Fruit fly (Drosophila melanogaster) whole organism, wandering third instar larva: ENCODE results near the gene CG32483.

Experiments used
- Abd-B ChIP-seq: fragments of >200 bp; optimal IDR thresholded peaks from 2 replicates; lab custom pipeline; 2017; ENCODE audit warnings: missing biosample characterization, missing genetic modification characterization
- CG32264 ChIP-seq: fragments of 200-800 bp; sonication (Bioruptor generic); optimal IDR thresholded peaks from 2 replicates; lab custom pipeline; 2016; ENCODE audit warnings: missing biosample characterization, missing genetic modification characterization
- CG9705 ChIP-seq: fragments of 200-800 bp; sonication (Bioruptor generic); optimal IDR thresholded peaks from 2 replicates; lab custom pipeline; 2018; ENCODE audit warnings: missing biosample characterization, mild to moderate bottlenecking, missing genetic modification characterization
- CrebA ChIP-seq: fragments of 200-800 bp; sonication (Bioruptor generic); optimal IDR thresholded peaks from 2 replicates; lab custom pipeline; 2016; ENCODE audit warnings: missing biosample characterization, mild to moderate bottlenecking, missing genetic modification characterization, borderline replicate concordance
- Dfd ChIP-seq: fragments of >200 bp; optimal IDR thresholded peaks from 2 replicates; lab custom pipeline; 2017; ENCODE audit warnings: missing biosample characterization, missing genetic modification characterization
- Dif ChIP-seq: fragments of 200-275, 200-300 bp; sonication (Bioruptor generic); optimal IDR thresholded peaks from 2 replicates; lab custom pipeline; 2018; ENCODE audit warnings: missing biosample characterization, missing genetic modification characterization; ENCODE audit not compliant: partially characterized antibody
- GATAd ChIP-seq: sonication (Bioruptor generic); optimal IDR thresholded peaks from 2 replicates; lab custom pipeline; 2016; ENCODE audit warnings: missing biosample characterization, missing genetic modification characterization
- HLH106 ChIP-seq: fragments of 200-800 bp; optimal IDR thresholded peaks from 3 replicates; lab custom pipeline; 2019; ENCODE audit warnings: missing biosample characterization, mild to moderate bottlenecking, missing genetic modification characterization, moderate library complexity
- Hnf4 ChIP-seq: fragments of 200-800 bp; sonication (Bioruptor generic); optimal IDR thresholded peaks from 2 replicates; lab custom pipeline; 2016; ENCODE audit warnings: missing biosample characterization, mild to moderate bottlenecking, missing genetic modification characterization
- Hr78 ChIP-seq: fragments of >200 bp; optimal IDR thresholded peaks from 2 replicates; lab custom pipeline; 2017; ENCODE audit warnings: missing biosample characterization, missing genetic modification characterization
- Hr83 ChIP-seq: fragments of 200-300 bp; sonication (Bioruptor generic); optimal IDR thresholded peaks from 2 replicates; lab custom pipeline; 2016; ENCODE audit warnings: missing biosample characterization, mild to moderate bottlenecking, missing genetic modification characterization, moderate library complexity; ENCODE audit not compliant: poor library complexity, severe bottlenecking
- Jra ChIP-seq: sonication (Bioruptor generic); optimal IDR thresholded peaks from 2 replicates; lab custom pipeline; 2016; ENCODE audit warnings: missing biosample characterization, missing genetic modification characterization
- Mio ChIP-seq: sonication (Bioruptor generic); optimal IDR thresholded peaks from 2 replicates; lab custom pipeline; 2016; ENCODE audit warnings: missing biosample characterization, missing genetic modification characterization
- Myc ChIP-seq: fragments of >200 bp; optimal IDR thresholded peaks from 2 replicates; lab custom pipeline; 2017
- N ChIP-seq: fragments of >200 bp; optimal IDR thresholded peaks from 2 replicates; lab custom pipeline; 2018; ENCODE audit warnings: missing biosample characterization, missing external identifiers, missing genetic modification characterization
- OdsH ChIP-seq: fragments of 200-800 bp; sonication (Bioruptor generic); optimal IDR thresholded peaks from 2 replicates; lab custom pipeline; 2016; ENCODE audit warnings: missing biosample characterization, mild to moderate bottlenecking, missing genetic modification characterization
- Rel ChIP-seq, 2 experiments: fragments of 200-800 bp; sonication (Bioruptor generic) in 1 of 2; optimal IDR thresholded peaks; 2 replicates in 1 of 2; 3 replicates in 1 of 2; lab custom pipeline; 2016 to 2019; ENCODE audit warnings: mild to moderate bottlenecking in 2 of 2, missing biosample characterization in 2 of 2, missing genetic modification characterization in 2 of 2, moderate library complexity in 1 of 2
- Sp1 ChIP-seq: fragments of 200-800 bp; sonication (Bioruptor generic); optimal IDR thresholded peaks from 3 replicates; lab custom pipeline; 2019; ENCODE audit warnings: missing biosample characterization, mild to moderate bottlenecking, missing genetic modification characterization, moderate library complexity
- Vsx2 ChIP-seq: fragments of 200-300, 225-300 bp; sonication (Bioruptor generic); optimal IDR thresholded peaks from 2 replicates; lab custom pipeline; 2018; ENCODE audit warnings: missing biosample characterization, missing genetic modification characterization; ENCODE audit not compliant: partially characterized antibody
- br ChIP-seq: fragments of 200-800 bp; sonication (Bioruptor generic); optimal IDR thresholded peaks from 2 replicates; lab custom pipeline; 2016; ENCODE audit warnings: missing biosample characterization, missing genetic modification characterization
- brk ChIP-seq: fragments of 200-800 bp; sonication (Bioruptor generic); optimal IDR thresholded peaks from 2 replicates; lab custom pipeline; 2016; ENCODE audit warnings: missing biosample characterization, mild to moderate bottlenecking, missing genetic modification characterization
- dl ChIP-seq, 2 experiments: fragments of 175-275, 200-275 bp in 1 of 2; fragments of 200-275 bp in 1 of 2; sonication (Bioruptor generic); optimal IDR thresholded peaks; lab custom pipeline; 2018; ENCODE audit warnings: mild to moderate bottlenecking in 2 of 2, missing biosample characterization in 2 of 2, missing genetic modification characterization in 2 of 2, moderate library complexity in 2 of 2; ENCODE audit not compliant: partially characterized antibody in 2 of 2, insufficient read depth in 1 of 2
- dmrt93B ChIP-seq: fragments of 200-800 bp; sonication (Bioruptor generic); optimal IDR thresholded peaks from 2 replicates; lab custom pipeline; 2018; ENCODE audit warnings: missing biosample characterization, mild to moderate bottlenecking, missing genetic modification characterization
- dsf ChIP-seq: sonication (Bioruptor generic); optimal IDR thresholded peaks from 2 replicates; lab custom pipeline; 2016; ENCODE audit warnings: missing biosample characterization, missing genetic modification characterization, borderline replicate concordance
- ey ChIP-seq: fragments of 200-800 bp; sonication (Bioruptor generic); optimal IDR thresholded peaks from 2 replicates; lab custom pipeline; 2016; ENCODE audit warnings: missing biosample characterization, missing genetic modification characterization
- foxo ChIP-seq, 2 experiments: fragments of 200-800 bp; sonication (Bioruptor generic); optimal IDR thresholded peaks; 2 replicates in 1 of 2; 3 replicates in 1 of 2; lab custom pipeline; 2016 to 2017; ENCODE audit warnings: missing biosample characterization in 2 of 2, missing genetic modification characterization in 2 of 2
- fru ChIP-seq: fragments of 200-800 bp; sonication (Bioruptor generic); optimal IDR thresholded peaks from 3 replicates; lab custom pipeline; 2016; ENCODE audit warnings: missing biosample characterization, mild to moderate bottlenecking, missing genetic modification characterization
- h ChIP-seq: fragments of 200-800 bp; sonication (Bioruptor generic); optimal IDR thresholded peaks from 3 replicates; lab custom pipeline; 2016; ENCODE audit warnings: missing biosample characterization, mild to moderate bottlenecking, missing genetic modification characterization
- jim ChIP-seq: fragments of 175-275, 200-325 bp; sonication (Bioruptor generic); optimal IDR thresholded peaks from 2 replicates; lab custom pipeline; 2016; ENCODE audit warnings: missing biosample characterization, mild to moderate bottlenecking, missing genetic modification characterization
- pan ChIP-seq: fragments of >200 bp; optimal IDR thresholded peaks from 2 replicates; lab custom pipeline; 2017
- psq ChIP-seq: fragments of 200-800 bp; sonication (Bioruptor generic); optimal IDR thresholded peaks from 3 replicates; lab custom pipeline; 2017; ENCODE audit warnings: missing biosample characterization, mild to moderate bottlenecking, missing genetic modification characterization, moderate library complexity
- rgr ChIP-seq: fragments of 200-800 bp; sonication (Bioruptor generic); optimal IDR thresholded peaks from 3 replicates; lab custom pipeline; 2016; ENCODE audit warnings: missing biosample characterization, mild to moderate bottlenecking, missing genetic modification characterization
- sage ChIP-seq: fragments of 200-800 bp; sonication (Bioruptor generic); optimal IDR thresholded peaks from 2 replicates; lab custom pipeline; 2016; ENCODE audit warnings: missing biosample characterization, mild to moderate bottlenecking, missing genetic modification characterization
- sv ChIP-seq: fragments of 200-800 bp; sonication (Bioruptor generic); optimal IDR thresholded peaks from 3 replicates; lab custom pipeline; 2016; ENCODE audit warnings: missing biosample characterization, missing genetic modification characterization
- tai ChIP-seq: sonication (Bioruptor generic); optimal IDR thresholded peaks from 2 replicates; lab custom pipeline; 2016; ENCODE audit warnings: missing biosample characterization, missing genetic modification characterization
- usp ChIP-seq: fragments of >200 bp; optimal IDR thresholded peaks from 2 replicates; lab custom pipeline; 2017; ENCODE audit warnings: missing biosample characterization, missing genetic modification characterization
- woc ChIP-seq: sonication (Bioruptor generic); optimal IDR thresholded peaks from 2 replicates; lab custom pipeline; 2016; ENCODE audit warnings: missing biosample characterization, mild to moderate bottlenecking, missing genetic modification characterization

The CG32483 gene

dm6 chr3L:726486-727180, 36.8 kb upstream of the CG32483 start:
- TF ChIP-seq Abd-B (GFP tag; lab: Kevin White, UChicago) (no peak), Hnf4 (GFP tag; lab: Kevin White, UChicago) (no peak), Vsx2 (GFP tag; lab: Kevin White, UChicago) (no peak), dmrt93B (GFP tag; lab: Kevin White, UChicago) (no peak), Hr78 (GFP tag; lab: Kevin White, UChicago) (no peak), Myc (lab: Kevin White, UChicago) (no peak), dsf (no peak), fru (no peak), dl (GFP tag; optimal IDR thresholded peaks at IDR 0.05; lab: Kevin White, UChicago; ENCODE audit: insufficient read depth in 1 of 2, partially characterized antibody in 2 of 2) (no peak), tai (no peak), Dfd (no peak), sage (no peak), N (GFP tag; lab: Kevin White, UChicago) (no peak)

dm6 chr3L:725527-726191, 35.8 kb upstream of the CG32483 start:
- TF ChIP-seq h (GFP tag; lab: Kevin White, UChicago) (peak; percentile 89), CG32264 (peak; percentile 71), Hr78 (GFP tag; lab: Kevin White, UChicago) (no peak), foxo (GFP tag; optimal IDR thresholded peaks at IDR 0.05; lab: Kevin White, UChicago) (peak in 1 of 2 experiments; percentile 89), Abd-B (GFP tag; lab: Kevin White, UChicago) (no peak), HLH106 (tag; lab: Kevin White, UChicago) (peak; percentile 75), pan (no peak), fru (peak; percentile 87), usp (no peak), rgr (GFP tag; lab: Kevin White, UChicago) (peak; percentile 87), dmrt93B (GFP tag; lab: Kevin White, UChicago) (peak; percentile 62), br (peak; percentile 83), ey (GFP tag; lab: Kevin White, UChicago) (peak; percentile 87), sv (GFP tag; lab: Kevin White, UChicago) (peak; percentile 53), tai (peak; percentile 24), Hnf4 (GFP tag; lab: Kevin White, UChicago) (peak; percentile 85), OdsH (GFP tag; lab: Kevin White, UChicago) (peak; percentile 84), CrebA (GFP tag; lab: Kevin White, UChicago) (peak; percentile 33), Vsx2 (GFP tag; lab: Kevin White, UChicago) (no peak), Mio (peak; percentile 3), sage (peak; percentile 70), Hr83 (GFP tag; lab: Kevin White, UChicago) (peak; percentile 11), woc (peak; percentile 64), Dif (no peak), jim (GFP tag; lab: Kevin White, UChicago) (no peak), Jra (GFP tag; lab: Kevin White, UChicago) (peak; percentile 52), psq (GFP tag; lab: Kevin White, UChicago) (peak; percentile 70), Rel (GFP tag; optimal IDR thresholded peaks at IDR 0.05; lab: Kevin White, UChicago) (no peak), Rel (tag; optimal IDR thresholded peaks at IDR 0.05; lab: Kevin White, UChicago) (peak; percentile 85), brk (peak; percentile 73), CG9705 (GFP tag; lab: Kevin White, UChicago) (no peak), GATAd (GFP tag; lab: Kevin White, UChicago) (no peak), Sp1 (GFP tag; lab: Kevin White, UChicago) (peak; percentile 82), Dfd (no peak), Myc (lab: Kevin White, UChicago) (no peak)
